Worm (Caenorhabditis elegans) whole organism, L2 larva: ENCODE measurements around the gene sym-2.

Experiments
- C34F6.9 ChIP-seq: fragments of 150-350 bp; optimal IDR thresholded peaks from 2 replicates; lab custom pipeline; 2014; ENCODE audit warnings: missing biosample characterization, missing genetic modification characterization
- R02D3.7 ChIP-seq: fragments of 150-350 bp; optimal IDR thresholded peaks from 2 replicates; lab custom pipeline; 2014; ENCODE audit warnings: missing biosample characterization, missing genetic modification characterization
- ZK546.5 ChIP-seq: sonication (generic microtip); optimal IDR thresholded peaks from 2 replicates; lab custom pipeline; 2017; ENCODE audit warnings: missing biosample characterization, missing genetic modification characterization
- alr-1 ChIP-seq: fragments of 150-350 bp; optimal IDR thresholded peaks from 2 replicates; lab custom pipeline; 2014; ENCODE audit warnings: missing biosample characterization, missing genetic modification characterization
- aly-2 ChIP-seq: fragments of 150-350 bp; optimal IDR thresholded peaks from 2 replicates; lab custom pipeline; 2014; ENCODE audit warnings: missing biosample characterization, missing genetic modification characterization
- ceh-16 ChIP-seq: fragments of 150-350 bp; optimal IDR thresholded peaks from 2 replicates; lab custom pipeline; 2014; ENCODE audit warnings: missing biosample characterization, missing genetic modification characterization
- ceh-82 ChIP-seq: fragments of 150-350 bp; optimal IDR thresholded peaks from 2 replicates; lab custom pipeline; 2014; ENCODE audit warnings: missing biosample characterization, missing genetic modification characterization
- crh-2 ChIP-seq: sonication (generic microtip); optimal IDR thresholded peaks from 2 replicates; lab custom pipeline; 2017; ENCODE audit warnings: missing biosample characterization, missing genetic modification characterization
- dmd-4 ChIP-seq: sonication (generic microtip); optimal IDR thresholded peaks from 2 replicates; lab custom pipeline; 2017; ENCODE audit warnings: missing biosample characterization, missing genetic modification characterization
- egl-27 ChIP-seq: sonication (generic microtip); optimal IDR thresholded peaks from 3 replicates; lab custom pipeline; 2017; ENCODE audit warnings: missing biosample characterization, missing genetic modification reagents, missing genetic modification characterization
- elt-1 ChIP-seq: fragments of 150-350 bp; optimal IDR thresholded peaks from 2 replicates; lab custom pipeline; 2014; ENCODE audit warnings: missing biosample characterization, missing genetic modification characterization
- gmeb-1 ChIP-seq: fragments of 150-350 bp; optimal IDR thresholded peaks from 2 replicates; lab custom pipeline; 2014; ENCODE audit warnings: missing biosample characterization, missing genetic modification characterization
- lin-11 ChIP-seq: fragments of 150-350 bp; sonication (generic microtip); optimal IDR thresholded peaks from 2 replicates; lab custom pipeline; 2014; ENCODE audit warnings: missing biosample characterization, missing genetic modification characterization, inconsistent platforms, mixed read lengths
- lin-13 ChIP-seq: fragments of 150-350 bp; optimal IDR thresholded peaks from 2 replicates; lab custom pipeline; 2014; ENCODE audit warnings: missing biosample characterization, missing genetic modification reagents, missing genetic modification characterization
- lin-39 ChIP-seq: fragments of 150-350 bp; optimal IDR thresholded peaks from 2 replicates; lab custom pipeline; 2014; ENCODE audit warnings: missing biosample characterization, missing genetic modification reagents, missing genetic modification characterization
- mbf-1 ChIP-seq: sonication (generic microtip); optimal IDR thresholded peaks from 2 replicates; lab custom pipeline; 2017; ENCODE audit warnings: missing biosample characterization, missing genetic modification characterization
- mdl-1 ChIP-seq, 2 experiments: fragments of 150-350 bp in 1 of 2; sonication (generic microtip) in 1 of 2; optimal IDR thresholded peaks; 2 replicates each; lab custom pipeline; 2017; ENCODE audit warnings: missing biosample characterization in 2 of 2, missing genetic modification characterization in 2 of 2
- nhr-10 ChIP-seq: sonication (generic microtip); optimal IDR thresholded peaks from 2 replicates; lab custom pipeline; 2017; ENCODE audit warnings: missing biosample characterization, missing genetic modification characterization
- nhr-11 ChIP-seq: fragments of 150-350 bp; optimal IDR thresholded peaks from 2 replicates; lab custom pipeline; 2014; ENCODE audit warnings: missing biosample characterization, missing genetic modification characterization
- nhr-129 ChIP-seq: fragments of 150-350 bp; optimal IDR thresholded peaks from 2 replicates; lab custom pipeline; 2014; ENCODE audit warnings: missing biosample characterization, missing genetic modification characterization
- nhr-21 ChIP-seq: fragments of 150-350 bp; optimal IDR thresholded peaks from 2 replicates; lab custom pipeline; 2014; ENCODE audit warnings: missing biosample characterization, missing genetic modification characterization
- nhr-23 ChIP-seq: fragments of 150-350 bp; optimal IDR thresholded peaks from 2 replicates; lab custom pipeline; 2014; ENCODE audit warnings: missing biosample characterization, missing genetic modification reagents, missing genetic modification characterization
- nhr-237 ChIP-seq: fragments of 150-350 bp; optimal IDR thresholded peaks from 2 replicates; lab custom pipeline; 2014; ENCODE audit warnings: missing biosample characterization, missing genetic modification characterization
- nhr-25 ChIP-seq: fragments of 150-350 bp; sonication (generic microtip); optimal IDR thresholded peaks from 3 replicates; lab custom pipeline; 2014; ENCODE audit warnings: missing biosample characterization, missing genetic modification characterization
- nhr-6 ChIP-seq: fragments of 150-350 bp; optimal IDR thresholded peaks from 2 replicates; lab custom pipeline; 2014; ENCODE audit warnings: missing biosample characterization, missing genetic modification characterization
- nhr-77 ChIP-seq: fragments of 150-350 bp; optimal IDR thresholded peaks from 2 replicates; lab custom pipeline; 2014; ENCODE audit warnings: missing biosample characterization, missing genetic modification characterization
- peb-1 ChIP-seq: fragments of 150-350 bp; optimal IDR thresholded peaks from 2 replicates; lab custom pipeline; 2014; ENCODE audit warnings: missing biosample characterization, missing genetic modification characterization
- sem-4 ChIP-seq: fragments of 150-350 bp; optimal IDR thresholded peaks from 2 replicates; lab custom pipeline; 2014; ENCODE audit warnings: missing biosample characterization, missing genetic modification reagents, missing genetic modification characterization
- skn-1 ChIP-seq: sonication (generic microtip); optimal IDR thresholded peaks from 2 replicates; lab custom pipeline; 2017; ENCODE audit warnings: missing biosample characterization, missing genetic modification characterization
- sma-3 ChIP-seq: sonication (generic microtip); optimal IDR thresholded peaks from 2 replicates; lab custom pipeline; 2016; ENCODE audit warnings: missing genetic modification reagents, missing genetic modification characterization, missing compliant biosample characterization
- sma-9 ChIP-seq, 2 experiments: fragments of 150-350 bp in 1 of 2; sonication (generic microtip) in 1 of 2; optimal IDR thresholded peaks; 2 replicates each; lab custom pipeline; 2014 to 2016; ENCODE audit warnings: missing genetic modification characterization in 2 of 2, mild to moderate bottlenecking in 1 of 2, missing biosample characterization in 1 of 2, missing compliant biosample characterization in 1 of 2, missing genetic modification reagents in 1 of 2, moderate library complexity in 1 of 2
- zag-1 ChIP-seq: fragments of 150-350 bp; optimal IDR thresholded peaks from 2 replicates; lab custom pipeline; 2014; ENCODE audit warnings: missing biosample characterization, missing genetic modification characterization
- ztf-1 ChIP-seq: fragments of 200-800 bp; sonication (Bioruptor generic); conservative IDR thresholded peaks from 2 replicates; pipeline ENCODE4 v1.3.6; 2022; ENCODE audit warnings: missing genetic modification characterization, missing compliant biosample characterization
- ztf-11 ChIP-seq: sonication (generic microtip); optimal IDR thresholded peaks from 2 replicates; lab custom pipeline; 2017; ENCODE audit warnings: missing biosample characterization, missing genetic modification characterization
- ztf-4 ChIP-seq: fragments of 150-350 bp; optimal IDR thresholded peaks from 2 replicates; lab custom pipeline; 2014; ENCODE audit warnings: missing biosample characterization, missing genetic modification characterization

Gene sym-2

ce11 chrII:9141110-9141509 is 47.2 kb downstream of the sym-2 start:
- TF ChIP-seq ztf-1 (GFP tag; lab: Robert Waterston, UW) (no peak), dmd-4 (tag; lab: Kevin White, UChicago) (no peak), mbf-1 (tag; lab: Kevin White, UChicago) (no peak), gmeb-1 (tag; lab: Kevin White, UChicago) (no peak)

ce11 chrII:9139172-9139700 is 49.0 kb downstream of the sym-2 start, which contains the start of gene Y9C2UA.1:
Y9C2UA.1 (plus strand) TSS chrII:9139650.
- TF ChIP-seq lin-11 (tag; lab: Kevin White, UChicago): no peak
- TF ChIP-seq lin-39 (tag; lab: Kevin White, UChicago): no peak
- no peak for TF ChIP-seq sma-9 (GFP tag; optimal IDR thresholded peaks at IDR 0.05; lab: Kevin White, UChicago)
- no peak for TF ChIP-seq sma-9 (tag; optimal IDR thresholded peaks at IDR 0.05; lab: Kevin White, UChicago)
- no peak for TF ChIP-seq zag-1 (tag; lab: Kevin White, UChicago)
- TF ChIP-seq ceh-82 (tag; lab: Kevin White, UChicago): no peak
- no peak for TF ChIP-seq R02D3.7 (tag; lab: Kevin White, UChicago)
- TF ChIP-seq ztf-4 (tag; lab: Kevin White, UChicago): no peak
- TF ChIP-seq nhr-11 (tag; lab: Kevin White, UChicago): no peak
- TF ChIP-seq egl-27: no peak
- no peak for TF ChIP-seq ztf-11
- TF ChIP-seq gmeb-1 (tag; lab: Kevin White, UChicago): no peak
- no peak for TF ChIP-seq ZK546.5 (tag; lab: Kevin White, UChicago)

ce11 chrII:9137803-9138202 is 50.5 kb downstream of the sym-2 start, which contains the start of gene C16D2.3:
C16D2.3 (plus strand) TSS chrII:9138103.
- no peak for TF ChIP-seq skn-1 (tag; lab: Kevin White, UChicago)
- no peak for TF ChIP-seq nhr-21 (tag; lab: Kevin White, UChicago)
- TF ChIP-seq aly-2 (tag; lab: Kevin White, UChicago): no peak
- TF ChIP-seq mdl-1 (tag; optimal IDR thresholded peaks at IDR 0.05; lab: Kevin White, UChicago): no peak
- no peak for TF ChIP-seq nhr-77 (tag; lab: Kevin White, UChicago)
- TF ChIP-seq peb-1 (tag; lab: Kevin White, UChicago): no peak
- TF ChIP-seq ceh-16: no peak
- TF ChIP-seq nhr-25: no peak
- TF ChIP-seq nhr-10: no peak
- no peak for TF ChIP-seq nhr-237 (tag; lab: Kevin White, UChicago)
- TF ChIP-seq gmeb-1 (tag; lab: Kevin White, UChicago): no peak
- TF ChIP-seq C34F6.9 (tag; lab: Kevin White, UChicago): no peak
- TF ChIP-seq ceh-82 (tag; lab: Kevin White, UChicago): no peak
- no peak for TF ChIP-seq elt-1 (tag; lab: Kevin White, UChicago)
- TF ChIP-seq, all 48 proteins: peak for 0

- no peak for TF ChIP-seq C34F6.9 (tag; lab: Kevin White, UChicago)
- TF ChIP-seq sem-4 (tag; lab: Kevin White, UChicago): no peak
- TF ChIP-seq sma-3 (GFP tag; lab: Kevin White, UChicago): no peak
- no peak for TF ChIP-seq ZK546.5 (tag; lab: Kevin White, UChicago)
Measured at ce11 chrII:9135878-9136277, 52.4 kb downstream of the sym-2 start, which contains the start of gene nlp-78. nlp-78 (plus strand) TSS chrII:9136178.

ce11 chrII:9132338-9132737 is 55.9 kb downstream of the sym-2 start:
- TF ChIP-seq gmeb-1 (tag; lab: Kevin White, UChicago) (no peak), nhr-129 (tag; lab: Kevin White, UChicago) (no peak), crh-2 (tag; lab: Kevin White, UChicago) (no peak), alr-1 (tag; lab: Kevin White, UChicago) (no peak), nhr-11 (tag; lab: Kevin White, UChicago) (no peak), ceh-82 (tag; lab: Kevin White, UChicago) (no peak), nhr-6 (no peak)
- TF ChIP-seq, all 48 proteins: peak for 0

ce11 chrII:9131363-9131762 is 56.9 kb downstream of the sym-2 start, which contains the start of gene C16D2.1:
C16D2.1 (plus strand) TSS chrII:9131663.
- TF ChIP-seq ceh-16: no peak
- TF ChIP-seq ZK546.5 (tag; lab: Kevin White, UChicago): no peak
- no peak for TF ChIP-seq aly-2 (tag; lab: Kevin White, UChicago)
- TF ChIP-seq mdl-1 (tag; optimal IDR thresholded peaks at IDR 0.05; lab: Kevin White, UChicago): no peak
- no peak for TF ChIP-seq lin-11 (tag; lab: Kevin White, UChicago)
- TF ChIP-seq crh-2 (tag; lab: Kevin White, UChicago): no peak
- TF ChIP-seq sem-4 (tag; lab: Kevin White, UChicago): no peak
- no peak for TF ChIP-seq ztf-1 (GFP tag; lab: Robert Waterston, UW)
- no peak for TF ChIP-seq mbf-1 (tag; lab: Kevin White, UChicago)
- no peak for TF ChIP-seq lin-13
- no peak for TF ChIP-seq nhr-21 (tag; lab: Kevin White, UChicago)
- no peak for TF ChIP-seq nhr-23 (tag; lab: Kevin White, UChicago)
